Worm (Caenorhabditis elegans) whole organism, dauer: ENCODE data around the gene npr-8.

Experiments
- unc-62 ChIP-seq: sonication (generic microtip); optimal IDR thresholded peaks from 2 replicates; lab custom pipeline; 2017; ENCODE audit warnings: missing biosample characterization, missing genetic modification reagents, missing genetic modification characterization

npr-8 gene

DNA sequence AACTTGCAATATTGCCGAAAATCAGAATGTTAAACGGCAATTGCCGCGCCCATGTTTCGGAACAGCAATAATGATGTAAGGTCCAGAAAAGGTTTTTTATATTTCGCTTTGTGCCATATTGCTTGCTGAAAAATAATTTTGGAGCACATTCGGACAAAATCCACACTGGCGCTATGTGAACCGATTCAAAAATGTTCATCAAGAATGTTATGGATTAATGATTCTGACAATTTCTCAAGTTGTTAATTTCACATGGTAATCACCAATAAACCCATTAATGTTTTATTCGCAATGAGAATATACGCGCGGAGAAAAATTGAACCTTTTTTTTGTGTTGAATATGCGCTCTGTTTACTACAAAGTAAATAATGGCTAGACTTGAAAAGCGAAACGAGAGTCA is 27.4 kb downstream of the npr-8 start:
- TF ChIP-seq unc-62 (GFP tag; lab: Kevin White, UChicago) = no peak

DNA sequence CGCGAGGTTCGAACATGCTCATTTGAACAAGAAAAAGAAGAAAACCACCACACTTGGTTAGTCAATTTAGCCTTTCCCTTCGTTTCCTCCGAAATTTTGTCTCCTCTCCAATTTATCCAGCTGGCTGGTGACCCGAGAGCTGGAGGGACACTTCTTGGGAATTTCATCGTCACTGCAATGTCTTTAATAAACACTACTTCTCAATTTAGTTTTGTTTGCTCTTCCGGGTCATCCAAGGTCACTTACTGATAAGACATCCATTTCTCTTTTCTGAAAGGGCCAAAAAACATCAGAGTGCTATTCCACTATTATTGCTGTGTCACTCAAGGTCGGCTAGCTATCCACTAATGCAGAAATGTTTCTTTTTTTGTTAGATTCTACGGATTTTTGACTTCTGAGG is 28.3 kb downstream of the npr-8 start, which contains the start of gene C10A4.3:
Gene C10A4.3 (plus strand): TSS at position 301 of the 400 bp plus-strand sequence.
- TF ChIP-seq unc-62 (GFP tag; lab: Kevin White, UChicago) = no peak

DNA sequence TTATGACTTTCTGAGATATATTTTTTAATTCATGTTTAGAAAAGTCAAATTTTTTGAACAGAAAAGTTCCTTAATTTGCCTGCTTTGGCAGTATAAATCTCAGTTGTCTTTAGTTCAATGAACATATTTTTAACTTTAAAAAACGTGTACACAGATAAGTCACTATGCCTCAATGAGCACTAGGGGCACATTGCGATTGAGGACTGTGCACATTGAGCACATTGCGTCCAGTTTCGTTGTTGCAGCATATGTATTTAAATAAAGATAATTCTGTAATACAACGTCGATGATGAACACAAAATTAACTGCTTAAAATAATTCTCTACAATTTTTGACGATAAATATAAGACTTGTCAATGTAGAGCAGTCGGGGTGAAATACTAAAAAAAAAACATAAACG is 30.6 kb downstream of the npr-8 start:
- TF ChIP-seq unc-62 (GFP tag; lab: Kevin White, UChicago) = no peak

DNA sequence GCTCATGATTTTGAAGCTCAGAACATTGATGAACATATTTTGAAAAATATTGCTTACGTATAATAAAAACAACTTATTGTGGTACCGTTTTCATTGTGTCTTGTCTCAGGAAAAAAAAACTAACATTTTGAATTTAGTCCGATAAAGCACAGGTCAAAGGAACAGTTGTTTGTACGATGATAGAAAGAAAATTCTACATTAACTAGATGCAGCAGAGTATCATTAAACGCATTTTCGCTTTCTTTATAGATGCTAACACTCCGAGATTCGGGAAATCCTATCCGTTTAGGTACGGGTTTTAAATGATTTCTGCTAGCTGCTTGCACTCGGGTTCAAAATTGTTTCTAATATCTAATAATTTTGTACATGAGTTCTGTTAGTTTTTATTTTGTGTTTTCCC is 31.9 kb downstream of the npr-8 start:
- TF ChIP-seq unc-62 (GFP tag; lab: Kevin White, UChicago) = no peak

DNA sequence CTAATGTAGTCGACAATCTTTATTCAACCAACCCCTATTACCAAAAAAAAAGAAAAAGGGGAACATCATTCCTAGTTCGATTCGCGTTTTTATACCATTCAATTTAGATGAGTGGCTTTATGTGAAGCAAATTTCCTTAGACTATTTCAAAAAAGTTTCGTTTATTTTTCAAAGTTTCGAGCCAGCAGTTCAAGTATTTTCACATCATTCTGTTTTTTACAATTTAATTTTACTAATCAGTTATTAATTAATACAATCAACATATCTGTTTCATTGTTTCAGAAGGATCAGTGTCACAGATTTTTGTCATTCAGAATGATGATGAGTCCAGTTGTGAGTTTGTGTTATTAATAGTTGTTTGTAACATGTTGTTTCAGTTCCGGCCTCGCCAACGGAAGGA is 32.8 kb downstream of the npr-8 start, which contains the start of gene C10A4.2:
Gene C10A4.2 (plus strand): TSS at position 301 of the 400 bp plus-strand sequence.
- no peak for TF ChIP-seq unc-62 (GFP tag; lab: Kevin White, UChicago)

DNA sequence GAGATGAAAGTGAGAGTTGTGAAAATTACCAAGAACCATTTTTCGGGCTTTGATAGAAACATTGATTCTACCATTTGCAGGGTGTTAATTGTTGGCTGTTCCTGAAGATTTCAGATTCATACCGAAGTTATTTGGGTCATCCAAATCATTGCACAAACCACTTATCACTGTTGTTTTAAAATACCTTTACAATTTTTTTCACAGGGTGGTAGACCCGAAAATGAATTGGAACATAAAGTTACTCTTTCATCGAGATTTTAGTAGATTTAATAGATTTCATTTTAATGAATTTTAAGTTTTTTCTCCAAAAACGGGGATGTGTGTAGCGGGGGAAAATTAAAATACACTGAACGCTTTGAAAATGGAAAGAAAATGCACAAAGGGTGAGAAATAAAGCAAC is 38.3 kb downstream of the npr-8 start, which contains the start of gene C10A4.7:
Gene C10A4.7 (minus strand): TSS at position 101 of the 400 bp plus-strand sequence.
- TF ChIP-seq unc-62 (GFP tag; lab: Kevin White, UChicago) = no peak

DNA sequence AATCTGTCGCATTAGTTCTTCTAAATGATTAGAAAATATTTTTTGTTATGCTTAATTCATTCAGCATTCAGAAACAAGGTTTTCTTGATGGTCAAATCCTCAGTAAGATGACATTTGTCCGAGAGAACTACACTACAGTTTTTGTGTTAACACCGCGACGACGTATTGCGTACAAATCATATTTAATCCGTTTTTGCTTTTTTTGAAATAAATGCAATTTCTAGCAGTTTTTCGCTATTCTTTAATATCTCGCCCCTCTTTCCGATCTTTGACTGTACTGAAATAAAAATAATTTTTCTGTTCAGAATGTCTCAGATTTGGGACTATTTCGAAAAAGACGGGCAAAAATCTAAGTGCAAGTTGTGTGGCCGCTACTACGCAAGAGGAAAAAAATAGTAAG is 39.0 kb downstream of the npr-8 start, which contains the start of gene C10A4.1:
Gene C10A4.1 (plus strand): TSS at position 301 of the 400 bp plus-strand sequence.
- no peak for TF ChIP-seq unc-62 (GFP tag; lab: Kevin White, UChicago)

DNA sequence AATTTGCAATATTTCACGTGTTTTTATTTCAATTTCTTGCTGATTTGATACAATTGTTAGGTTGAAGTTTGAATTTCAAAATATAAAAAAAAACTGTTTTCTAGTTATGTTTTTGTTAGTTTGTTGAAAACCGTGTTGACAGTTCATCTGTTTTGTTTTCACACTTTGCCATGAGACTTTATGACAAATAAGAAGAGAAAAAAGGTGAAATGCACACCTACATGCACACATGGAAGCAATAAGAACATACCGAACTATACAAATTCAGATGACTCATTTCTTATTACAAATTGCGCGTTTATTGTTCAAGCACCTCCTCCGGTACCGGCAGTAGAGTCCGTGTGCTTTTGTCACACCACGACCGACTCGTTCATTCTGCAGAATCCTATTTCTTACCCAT is 43.5 kb downstream of the npr-8 start, which contains the start of gene C10A4.9:
Gene C10A4.9 (plus strand): TSS at position 301 of the 400 bp plus-strand sequence.
- no peak for TF ChIP-seq unc-62 (GFP tag; lab: Kevin White, UChicago)

DNA sequence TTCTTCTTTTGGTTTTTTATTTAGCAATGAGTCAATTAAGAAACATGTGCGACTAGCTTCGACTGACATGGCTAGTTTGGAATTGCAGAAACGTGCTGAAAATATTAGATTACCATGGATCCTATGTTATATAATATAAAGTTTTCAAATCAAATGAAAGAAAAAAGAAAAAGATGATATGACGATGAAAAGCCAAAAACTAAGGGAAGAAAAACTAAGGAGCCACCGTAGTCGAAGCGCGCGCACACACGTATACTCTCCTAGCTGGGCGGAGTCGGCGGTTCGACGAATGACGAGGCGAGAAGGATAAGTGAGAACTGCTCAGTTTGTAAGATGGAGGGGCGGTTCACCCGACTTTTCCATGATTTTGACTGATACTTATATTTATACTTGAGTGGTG is 47.7 kb downstream of the npr-8 start, which contains the start of gene mnm-2:
Gene mnm-2 (minus strand): TSS at position 101 of the 400 bp plus-strand sequence.
- TF ChIP-seq unc-62 (GFP tag; lab: Kevin White, UChicago) = no peak

DNA sequence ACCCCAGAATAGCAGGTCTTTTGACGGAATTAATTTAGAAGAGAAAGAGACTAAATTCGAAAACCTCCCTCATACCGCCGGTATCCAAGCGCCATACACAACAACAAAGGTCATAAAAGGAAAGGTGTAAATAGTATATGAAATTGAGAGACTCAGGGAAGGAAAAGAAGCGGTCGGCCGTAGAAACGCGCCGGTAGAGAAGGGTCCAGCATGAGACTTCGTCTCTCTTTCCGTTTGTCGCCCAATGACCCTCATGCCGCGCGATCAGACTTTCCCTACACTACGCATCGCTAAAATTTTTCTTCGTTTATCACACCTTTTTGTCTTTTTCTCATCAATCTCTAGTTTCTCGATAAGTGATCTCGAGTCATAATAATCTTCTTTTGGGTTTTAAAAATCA is 53.4 kb downstream of the npr-8 start:
- no peak for TF ChIP-seq unc-62 (GFP tag; lab: Kevin White, UChicago)

DNA sequence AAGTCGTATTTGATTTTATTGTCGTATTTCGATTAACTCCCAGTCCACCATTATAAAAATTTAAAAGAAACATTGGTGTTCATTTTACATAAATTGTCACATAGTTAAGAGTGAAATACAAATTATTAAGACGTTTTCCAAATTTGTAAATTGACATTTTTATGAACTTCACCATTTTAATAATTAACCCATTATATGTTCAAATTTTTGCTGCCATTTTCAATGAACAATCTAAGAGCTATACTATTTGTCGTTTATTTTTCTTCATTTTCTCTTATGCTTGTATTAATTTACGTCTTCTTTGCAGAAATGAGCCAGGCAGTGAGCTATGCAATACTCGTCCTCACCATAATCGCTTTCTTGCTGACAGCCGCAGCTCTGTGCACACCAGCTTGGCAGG is 54.1 kb downstream of the npr-8 start, which contains the start of gene clc-2:
Gene clc-2 (plus strand): TSS at position 301 of the 400 bp plus-strand sequence.
- no peak for TF ChIP-seq unc-62 (GFP tag; lab: Kevin White, UChicago)

DNA sequence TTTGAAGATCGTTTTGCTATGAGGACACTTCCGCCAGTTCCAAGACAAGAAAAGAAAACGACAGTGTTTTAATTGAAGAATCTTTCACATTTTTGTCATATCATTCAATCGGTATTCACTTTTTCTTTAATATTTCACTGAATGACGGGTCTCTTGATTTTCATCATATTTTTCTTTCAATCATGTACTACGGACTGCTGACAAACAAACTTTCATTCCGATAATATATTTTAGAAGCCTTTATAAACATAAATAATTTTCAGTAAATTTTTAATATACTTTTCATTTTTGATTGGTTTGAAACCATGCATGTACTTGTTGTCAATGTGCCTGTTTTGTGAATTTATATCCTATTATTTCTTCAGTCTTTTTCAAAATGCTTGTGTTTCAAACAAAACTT is 56.2 kb downstream of the npr-8 start, which contains the start of gene clc-5:
Gene clc-5 (plus strand): TSS at position 301 of the 400 bp plus-strand sequence.
- no peak for TF ChIP-seq unc-62 (GFP tag; lab: Kevin White, UChicago)

DNA sequence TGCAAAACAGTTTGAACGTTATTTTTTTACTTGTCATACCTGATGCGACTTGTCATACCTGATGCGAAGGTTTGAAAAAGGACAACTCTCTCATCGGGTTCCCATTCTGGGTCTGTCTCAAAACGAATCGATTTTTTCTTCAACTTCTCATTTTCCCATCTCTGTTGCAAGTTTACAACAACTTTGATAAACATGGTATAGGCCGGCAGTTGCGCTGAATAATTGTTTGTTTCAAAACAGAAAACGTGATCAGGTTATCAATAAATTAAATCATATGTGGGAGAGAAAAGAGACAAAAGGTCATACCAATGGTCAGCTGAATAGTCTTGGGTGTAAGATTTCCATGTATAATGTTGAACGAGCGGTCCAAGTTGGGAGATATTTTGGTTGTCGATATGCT is 59.8 kb downstream of the npr-8 start:
- no peak for TF ChIP-seq unc-62 (GFP tag; lab: Kevin White, UChicago)

DNA sequence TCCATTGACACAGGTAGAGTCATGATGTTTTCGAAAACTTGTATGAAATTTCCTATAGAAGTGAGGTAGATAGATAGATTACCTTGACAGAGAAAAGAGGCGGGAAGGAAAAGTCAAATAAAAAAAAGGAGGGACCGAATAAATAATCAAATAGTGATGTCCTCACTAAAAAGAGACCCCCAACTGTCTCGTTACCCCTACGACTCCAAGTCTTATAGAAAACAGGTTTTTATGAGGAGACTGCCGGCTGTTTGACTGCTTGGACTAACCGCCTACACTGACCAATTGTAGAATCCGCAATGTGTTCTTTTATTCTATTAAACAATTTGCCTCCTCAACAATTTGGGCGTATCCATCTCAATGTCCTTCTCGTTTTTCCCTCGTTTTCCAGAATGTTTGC is 60.8 kb downstream of the npr-8 start, which contains the start of gene C01C10.2:
Gene C01C10.2 (minus strand): TSS at position 170 of the 400 bp plus-strand sequence.
- no peak for TF ChIP-seq unc-62 (GFP tag; lab: Kevin White, UChicago)
